Worm (Caenorhabditis elegans) whole organism, L4 larva: ENCODE measurements around the gene nas-25.
A peak's percentile ranks its signal among the peaks of the same experiment; 100 is the strongest.

ENCODE experiments used
- F10B5.3 ChIP-seq: sonication (generic microtip); optimal IDR thresholded peaks from 2 replicates; lab custom pipeline; 2016; ENCODE audit warnings: mild to moderate bottlenecking, missing genetic modification characterization, missing compliant biosample characterization
- F49E8.2 ChIP-seq: sonication (generic microtip); optimal IDR thresholded peaks from 2 replicates; lab custom pipeline; 2016; ENCODE audit warnings: missing compliant biosample characterization, mild to moderate bottlenecking, missing genetic modification characterization, borderline replicate concordance
- T26A8.4 ChIP-seq: fragments of 200-800 bp; sonication (Bioruptor generic); IDR thresholded peaks from 2 replicates; pipeline ENCODE4 v1.3.6; 2022; ENCODE audit warnings: missing genetic modification characterization, missing compliant biosample characterization
- aha-1 ChIP-seq: fragments of 150-350 bp; peaks from one replicate; lab custom pipeline; 2014; ENCODE audit warnings: missing biosample characterization, missing genetic modification characterization
- ama-1 ChIP-seq: fragments of 150-350 bp; optimal IDR thresholded peaks from 2 replicates; lab custom pipeline; 2014; ENCODE audit warnings: inconsistent platforms, mixed read lengths
- attf-4 ChIP-seq: sonication (generic microtip); optimal IDR thresholded peaks from 3 replicates; lab custom pipeline; 2017; ENCODE audit warnings: missing biosample characterization, missing genetic modification characterization
- ceh-44 ChIP-seq: fragments of 200-800 bp; sonication (Bioruptor generic); IDR thresholded peaks from 2 replicates; pipeline ENCODE4 v1.3.6; 2022; ENCODE audit warnings: missing genetic modification reagents, missing genetic modification characterization, missing compliant biosample characterization
- ceh-62 ChIP-seq: sonication (generic microtip); optimal IDR thresholded peaks from 2 replicates; lab custom pipeline; 2017; ENCODE audit warnings: missing biosample characterization, missing genetic modification characterization
- ces-1 ChIP-seq: fragments of 150-350 bp; sonication (generic microtip); optimal IDR thresholded peaks from 4 replicates; lab custom pipeline; 2014; ENCODE audit warnings: missing biosample characterization, missing genetic modification reagents, missing genetic modification characterization
- ctbp-1 ChIP-seq: fragments of 200-800 bp; sonication (Bioruptor generic); IDR thresholded peaks from 2 replicates; pipeline ENCODE4 v1.3.6; 2022; ENCODE audit warnings: missing genetic modification reagents, missing genetic modification characterization, missing compliant biosample characterization
- daf-16 ChIP-seq, 3 experiments: sonication (generic microtip); optimal IDR thresholded peaks; 2 replicates each; lab custom pipeline; 2016 to 2017; ENCODE audit warnings: missing genetic modification characterization in 3 of 3, missing genetic modification reagents in 3 of 3, mild to moderate bottlenecking in 2 of 3, missing compliant biosample characterization in 2 of 3, missing biosample characterization in 1 of 3, moderate library complexity in 1 of 3
- daf-8 ChIP-seq: fragments of 200-800 bp; sonication (Bioruptor generic); IDR thresholded peaks from 2 replicates; pipeline ENCODE4 v1.3.6; 2022; ENCODE audit warnings: missing genetic modification characterization, missing compliant biosample characterization
- dmd-8 ChIP-seq: fragments of 200-800 bp; sonication (Bioruptor generic); IDR thresholded peaks from 2 replicates; pipeline ENCODE4 v1.3.6; 2022; ENCODE audit warnings: missing genetic modification characterization, missing compliant biosample characterization
- duxl-1 ChIP-seq: sonication (generic microtip); optimal IDR thresholded peaks from 2 replicates; lab custom pipeline; 2016; ENCODE audit warnings: mild to moderate bottlenecking, missing genetic modification characterization, moderate library complexity, missing compliant biosample characterization; ENCODE audit not compliant: poor library complexity
- dve-1 ChIP-seq: sonication (generic microtip); optimal IDR thresholded peaks from 2 replicates; lab custom pipeline; 2017; ENCODE audit warnings: antibody characterized with exemption, mild to moderate bottlenecking, missing genetic modification characterization, missing compliant biosample characterization; ENCODE audit not compliant: insufficient read depth
- egl-43 ChIP-seq: fragments of 200-800 bp; sonication (Bioruptor generic); IDR thresholded peaks from 2 replicates; pipeline ENCODE4 v1.3.6; 2022; ENCODE audit warnings: missing genetic modification reagents, missing genetic modification characterization, missing compliant biosample characterization
- gei-8 ChIP-seq: fragments of 200-800 bp; sonication (Bioruptor generic); optimal IDR thresholded peaks from 2 replicates; lab custom pipeline; 2018; ENCODE audit warnings: mild to moderate bottlenecking, missing genetic modification characterization, missing compliant biosample characterization
- hlh-11 ChIP-seq: fragments of 200-800 bp; sonication (Bioruptor generic); optimal IDR thresholded peaks from 2 replicates; lab custom pipeline; 2018; ENCODE audit warnings: mild to moderate bottlenecking, missing genetic modification characterization, missing compliant biosample characterization
- hlh-30 ChIP-seq: sonication (generic microtip); optimal IDR thresholded peaks from 2 replicates; lab custom pipeline; 2017; ENCODE audit warnings: antibody characterized with exemption, mild to moderate bottlenecking, missing genetic modification characterization, missing compliant biosample characterization; ENCODE audit not compliant: insufficient read depth
- hmg-1.1 ChIP-seq: fragments of 200-800 bp; sonication (Bioruptor generic); IDR thresholded peaks from 2 replicates; pipeline ENCODE4 v1.3.6; 2022; ENCODE audit warnings: missing genetic modification reagents, missing genetic modification characterization, missing compliant biosample characterization
- lim-7 ChIP-seq: fragments of 200-800 bp; sonication (Bioruptor generic); IDR thresholded peaks from 2 replicates; pipeline ENCODE4 v1.3.6; 2022; ENCODE audit warnings: missing genetic modification characterization, missing compliant biosample characterization
- lin-13 ChIP-seq: fragments of 150-350 bp; optimal IDR thresholded peaks from 2 replicates; lab custom pipeline; 2014; ENCODE audit warnings: missing biosample characterization, missing genetic modification reagents, missing genetic modification characterization
- lin-15B ChIP-seq: fragments of 150-350 bp; sonication (generic microtip); optimal IDR thresholded peaks from 3 replicates; lab custom pipeline; 2014; ENCODE audit warnings: missing biosample characterization, missing genetic modification characterization
- lin-39 ChIP-seq: fragments of 150-350 bp; optimal IDR thresholded peaks from 2 replicates; lab custom pipeline; 2014; ENCODE audit warnings: missing biosample characterization, missing genetic modification reagents, missing genetic modification characterization
- lsy-2 ChIP-seq, 2 experiments: fragments of 150-350 bp in 1 of 2; sonication (generic microtip) in 1 of 2; optimal IDR thresholded peaks; 2 replicates each; lab custom pipeline; 2014 to 2017; ENCODE audit warnings: missing biosample characterization in 2 of 2, missing genetic modification characterization in 2 of 2
- madf-9 ChIP-seq: fragments of 200-800 bp; sonication (Bioruptor generic); conservative IDR thresholded peaks from 2 replicates; pipeline ENCODE4 v1.3.6; 2022; ENCODE audit warnings: missing genetic modification reagents, missing genetic modification characterization, missing compliant biosample characterization
- mdt-29 ChIP-seq: fragments of 200-800 bp; sonication (Bioruptor generic); IDR thresholded peaks from 2 replicates; pipeline ENCODE4 v1.3.6; 2022; ENCODE audit warnings: missing genetic modification reagents, missing genetic modification characterization, missing compliant biosample characterization
- mep-1 ChIP-seq: fragments of 150-350 bp; sonication (generic microtip); optimal IDR thresholded peaks from 3 replicates; lab custom pipeline; 2014; ENCODE audit warnings: missing biosample characterization, missing genetic modification characterization
- mxl-2 ChIP-seq: fragments of 200-800 bp; sonication (Bioruptor generic); conservative IDR thresholded peaks from 2 replicates; pipeline ENCODE4 v1.3.6; 2022; ENCODE audit warnings: missing genetic modification reagents, missing genetic modification characterization, missing compliant biosample characterization
- nhr-10 ChIP-seq: fragments of 150-350 bp; optimal IDR thresholded peaks from 2 replicates; lab custom pipeline; 2014; ENCODE audit warnings: missing biosample characterization, missing genetic modification characterization
- nhr-111 ChIP-seq: fragments of 200-800 bp; sonication (Bioruptor generic); optimal IDR thresholded peaks from 2 replicates; lab custom pipeline; 2018; ENCODE audit warnings: mild to moderate bottlenecking, missing genetic modification characterization, missing compliant biosample characterization
- nhr-237 ChIP-seq: sonication (generic microtip); optimal IDR thresholded peaks from 2 replicates; lab custom pipeline; 2017; ENCODE audit warnings: missing biosample characterization, missing genetic modification characterization
- nhr-25 ChIP-seq: sonication (generic microtip); optimal IDR thresholded peaks from 2 replicates; lab custom pipeline; 2017; ENCODE audit warnings: missing genetic modification characterization, mild to moderate bottlenecking, missing compliant biosample characterization, antibody characterized with exemption, moderate library complexity, borderline replicate concordance; ENCODE audit not compliant: insufficient read depth
- nhr-28 ChIP-seq: fragments of 150-350 bp; optimal IDR thresholded peaks from 2 replicates; lab custom pipeline; 2014; ENCODE audit warnings: missing biosample characterization, missing genetic modification characterization
- nhr-77 ChIP-seq: fragments of 150-350 bp; optimal IDR thresholded peaks from 2 replicates; lab custom pipeline; 2014; ENCODE audit warnings: missing biosample characterization, missing genetic modification characterization
- pqm-1 ChIP-seq: sonication (generic microtip); optimal IDR thresholded peaks from 2 replicates; lab custom pipeline; 2017; ENCODE audit warnings: missing biosample characterization, missing genetic modification characterization
- sdz-12 ChIP-seq: fragments of 200-800 bp; sonication (Bioruptor generic); optimal IDR thresholded peaks from 2 replicates; lab custom pipeline; 2018; ENCODE audit warnings: mild to moderate bottlenecking, missing genetic modification characterization, missing compliant biosample characterization
- snpc-1.2 ChIP-seq: fragments of 200-800 bp; sonication (Bioruptor generic); IDR thresholded peaks from 2 replicates; pipeline ENCODE4 v1.3.6; 2022; ENCODE audit warnings: missing genetic modification reagents, missing genetic modification characterization, missing compliant biosample characterization
- tra-1 ChIP-seq: fragments of 200-800 bp; sonication (Bioruptor generic); IDR thresholded peaks from 2 replicates; pipeline ENCODE4 v1.3.6; 2022; ENCODE audit warnings: missing genetic modification reagents, missing genetic modification characterization, missing compliant biosample characterization
- unc-39 ChIP-seq: sonication (generic microtip); optimal IDR thresholded peaks from 2 replicates; lab custom pipeline; 2017; ENCODE audit warnings: missing biosample characterization, missing genetic modification characterization
- unc-62 ChIP-seq, 3 experiments: fragments of 150-350 bp in 1 of 3; sonication (generic microtip); optimal IDR thresholded peaks in 2 of 3; peaks in 1 of 3; 1 replicate in 1 of 3; 2 replicates in 2 of 3; lab custom pipeline; 2014 to 2017; ENCODE audit warnings: missing biosample characterization in 3 of 3, missing genetic modification characterization in 3 of 3, missing genetic modification reagents in 3 of 3, missing genotype in 1 of 3
- zag-1 ChIP-seq: fragments of 150-350 bp; optimal IDR thresholded peaks from 2 replicates; lab custom pipeline; 2014; ENCODE audit warnings: missing biosample characterization, missing genetic modification characterization
- ztf-11 ChIP-seq: fragments of 150-350 bp; optimal IDR thresholded peaks from 2 replicates; lab custom pipeline; 2014; ENCODE audit warnings: missing biosample characterization, missing genetic modification characterization

Gene nas-25

DNA sequence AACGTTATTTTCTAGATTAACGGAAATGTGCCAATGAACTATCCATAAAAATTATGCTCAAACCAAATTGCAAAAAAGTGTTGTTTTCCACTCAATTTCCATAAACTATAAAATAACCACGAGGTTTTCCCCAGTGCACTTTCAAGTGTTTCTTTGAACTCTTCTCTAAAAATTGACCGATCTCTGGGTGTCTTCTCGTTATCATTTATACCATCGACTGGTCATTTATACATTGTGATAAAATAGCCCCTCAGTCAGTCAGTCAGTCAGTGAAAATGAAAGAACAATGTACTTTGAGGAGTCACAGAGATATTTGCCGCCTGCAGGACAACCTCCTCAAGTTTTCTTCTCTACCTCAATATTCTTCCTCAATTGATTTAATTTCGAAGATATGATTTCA lies 20.1 kb downstream of the nas-25 start (continued):
- TF ChIP-seq mdt-29 (no peak), hlh-30 (peak; percentile 47), ama-1 (lab: Kevin White, UChicago) (no peak), dmd-8 (no peak), gei-8 (GFP tag; lab: Kevin White, UChicago) (no peak), hlh-11 (tag; lab: Kevin White, UChicago) (peak; percentile 57)

DNA sequence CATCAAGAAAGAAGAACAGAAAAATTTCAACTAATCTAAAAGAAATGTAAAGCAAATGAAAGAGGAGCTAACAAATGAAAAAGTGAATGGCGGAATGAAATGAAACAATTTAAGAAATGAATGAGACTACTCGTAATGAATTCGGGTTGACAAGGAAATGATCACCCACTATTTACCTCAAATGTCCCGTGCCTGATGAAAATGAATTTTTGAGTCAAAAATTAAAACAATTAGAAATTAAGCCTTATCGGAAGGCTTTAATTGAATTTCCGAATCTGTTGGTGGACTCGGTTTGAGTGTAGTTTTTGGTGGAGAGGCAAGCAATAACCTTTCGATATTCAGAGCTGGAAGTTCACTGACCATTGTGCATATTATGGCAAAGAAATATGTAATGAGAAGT lies 23.1 kb downstream of the nas-25 start:
- TF ChIP-seq dve-1 (tag; lab: Kevin White, UChicago) (no peak), ztf-11 (tag; lab: Kevin White, UChicago) (no peak), ctbp-1 (GFP tag; lab: Robert Waterston, UW) (no peak), unc-62 (GFP tag; optimal IDR thresholded peaks at IDR 0.05 in 1 of 2; lab: Kevin White, UChicago) (peak in 1 of 2 experiments; percentile 53), unc-62 (tag; optimal IDR thresholded peaks at IDR 0.05; lab: Kevin White, UChicago) (no peak), madf-9 (GFP tag; lab: Robert Waterston, UW) (no peak), F10B5.3 (no peak), dmd-8 (no peak), ceh-44 (GFP tag; lab: Robert Waterston, UW) (no peak), aha-1 (peak; percentile 63)

DNA sequence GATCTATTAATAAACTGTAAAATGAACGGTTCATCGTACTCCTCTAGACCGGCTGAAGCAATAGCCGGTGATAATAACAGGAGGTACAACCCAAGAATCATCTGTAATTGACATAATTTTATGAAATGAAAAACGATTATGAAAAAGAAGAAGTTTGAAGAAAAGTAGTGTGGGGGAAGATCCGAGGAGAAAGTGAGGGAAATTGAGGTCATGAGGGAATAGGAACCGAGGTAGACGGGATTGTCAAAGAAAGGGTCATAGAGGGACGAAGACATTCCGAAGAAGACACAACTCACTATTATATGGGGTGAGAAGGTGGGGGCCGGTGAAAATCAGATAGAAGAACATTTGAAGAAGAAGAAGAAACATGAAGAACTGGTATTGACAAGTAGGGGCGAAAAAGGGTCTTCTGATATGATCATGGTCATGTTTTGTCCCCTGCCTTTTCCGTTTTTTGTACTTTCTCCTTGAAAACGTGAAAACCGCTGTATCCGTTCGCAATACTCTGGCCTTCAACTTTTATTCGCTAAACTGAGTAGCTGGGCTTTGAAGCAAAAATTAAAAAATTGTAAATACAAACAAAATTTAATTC lies 26.2 kb downstream of the nas-25 start, which contains the start of gene oac-46:
Gene oac-46 (minus strand): TSS at position 101 of the 592 bp plus-strand sequence.
- TF ChIP-seq lsy-2 (tag; optimal IDR thresholded peaks at IDR 0.05; lab: Kevin White, UChicago), result no peak
- no peak for TF ChIP-seq nhr-111 (GFP tag; lab: Kevin White, UChicago)
- TF ChIP-seq zag-1 (tag; lab: Kevin White, UChicago), result no peak
- no peak for TF ChIP-seq F10B5.3
- TF ChIP-seq egl-43 (GFP tag; lab: Robert Waterston, UW), result no peak
- TF ChIP-seq nhr-28 (tag; lab: Kevin White, UChicago), result peak; percentile 21
- no peak for TF ChIP-seq T26A8.4 (GFP tag; lab: Robert Waterston, UW)
- TF ChIP-seq lin-15B (tag; lab: Kevin White, UChicago), result no peak
- TF ChIP-seq unc-62 (GFP tag; optimal IDR thresholded peaks at IDR 0.05 in 1 of 2; lab: Kevin White, UChicago), result peak in 1 of 2 experiments; percentile 8
- no peak for TF ChIP-seq unc-62 (tag; optimal IDR thresholded peaks at IDR 0.05; lab: Kevin White, UChicago)
- no peak for TF ChIP-seq mdt-29
- no peak for TF ChIP-seq duxl-1 (tag; lab: Kevin White, UChicago)
- TF ChIP-seq hmg-1.1 (GFP tag; lab: Robert Waterston, UW), result no peak
- no peak for TF ChIP-seq hlh-11 (tag; lab: Kevin White, UChicago)
- no peak for TF ChIP-seq ceh-62 (tag; lab: Kevin White, UChicago)
- TF ChIP-seq nhr-77 (tag; lab: Kevin White, UChicago), result no peak
- TF ChIP-seq ces-1 (GFP tag; lab: Kevin White, UChicago), result no peak
- no peak for TF ChIP-seq F49E8.2
- no peak for TF ChIP-seq lin-13
- no peak for TF ChIP-seq dmd-8
- TF ChIP-seq pqm-1 (tag; lab: Kevin White, UChicago), result no peak
- TF ChIP-seq nhr-10 (tag; lab: Kevin White, UChicago), result no peak
- no peak for TF ChIP-seq daf-8
- no peak for TF ChIP-seq snpc-1.2
- TF ChIP-seq gei-8 (GFP tag; lab: Kevin White, UChicago), result no peak
- peak; percentile 44 for TF ChIP-seq nhr-25 (tag; lab: Kevin White, UChicago)
- no peak for TF ChIP-seq dve-1 (tag; lab: Kevin White, UChicago)
- no peak for TF ChIP-seq daf-16 (GFP tag; optimal IDR thresholded peaks at IDR 0.05; lab: Kevin White, UChicago)
- no peak for TF ChIP-seq daf-16 (tag; optimal IDR thresholded peaks at IDR 0.05; lab: Kevin White, UChicago)
- no peak for TF ChIP-seq unc-39
- peak; percentile 19 for TF ChIP-seq mep-1 (tag; lab: Kevin White, UChicago)
- no peak for TF ChIP-seq lin-39 (tag; lab: Kevin White, UChicago)
- TF ChIP-seq tra-1, result no peak
- TF ChIP-seq nhr-237 (tag; lab: Kevin White, UChicago), result no peak
- no peak for TF ChIP-seq mxl-2 (GFP tag; lab: Robert Waterston, UW)
- TF ChIP-seq lim-7 (GFP tag; lab: Robert Waterston, UW), result no peak
- no peak for TF ChIP-seq attf-4
- TF ChIP-seq sdz-12, result no peak
- TF ChIP-seq, all 104 proteins: peak for 4
